Worm (Caenorhabditis elegans) whole organism, L4 larva: Measurements from ENCODE around the gene ZK1248.5.

Experiments used
- D1046.2 ChIP-seq: fragments of 200-800 bp; sonication (Bioruptor generic); IDR thresholded peaks from 2 replicates; pipeline ENCODE4 v1.3.6; 2022; ENCODE audit warnings: missing genetic modification characterization, missing compliant biosample characterization
- F49E8.2 ChIP-seq: sonication (generic microtip); optimal IDR thresholded peaks from 2 replicates; lab custom pipeline; 2016; ENCODE audit warnings: missing compliant biosample characterization, mild to moderate bottlenecking, missing genetic modification characterization, borderline replicate concordance
- Y105C5A.15 ChIP-seq: fragments of 200-800 bp; sonication (Bioruptor generic); IDR thresholded peaks from 2 replicates; pipeline ENCODE4 v1.3.6; 2022; ENCODE audit warnings: missing genetic modification characterization, missing compliant biosample characterization
- Y48G9A.11 ChIP-seq: fragments of 200-800 bp; sonication (Bioruptor generic); IDR thresholded peaks from 2 replicates; pipeline ENCODE4 v1.3.6; 2022; ENCODE audit warnings: missing genetic modification reagents, missing genetic modification characterization, missing compliant biosample characterization
- Y75B8A.6 ChIP-seq: fragments of 200-800 bp; sonication (Bioruptor generic); IDR thresholded peaks from 2 replicates; pipeline ENCODE4 v1.3.6; 2022; ENCODE audit warnings: missing genetic modification reagents, missing genetic modification characterization, missing compliant biosample characterization
- ZK337.2 ChIP-seq: fragments of 200-800 bp; sonication (Bioruptor generic); IDR thresholded peaks from 2 replicates; pipeline ENCODE4 v1.3.6; 2022; ENCODE audit warnings: missing genetic modification reagents, missing genetic modification characterization, missing compliant biosample characterization
- ama-1 ChIP-seq: fragments of 150-350 bp; optimal IDR thresholded peaks from 2 replicates; lab custom pipeline; 2014; ENCODE audit warnings: inconsistent platforms, mixed read lengths
- ceh-20 ChIP-seq: fragments of 200-800 bp; sonication (Bioruptor generic); IDR thresholded peaks from 2 replicates; pipeline ENCODE4 v1.3.6; 2022; ENCODE audit warnings: missing genetic modification reagents, missing genetic modification characterization, missing compliant biosample characterization
- ceh-62 ChIP-seq: sonication (generic microtip); optimal IDR thresholded peaks from 2 replicates; lab custom pipeline; 2017; ENCODE audit warnings: missing biosample characterization, missing genetic modification characterization
- cey-2 ChIP-seq: sonication (generic microtip); optimal IDR thresholded peaks from 3 replicates; lab custom pipeline; 2017; ENCODE audit warnings: missing genetic modification characterization, mild to moderate bottlenecking, missing compliant biosample characterization, antibody characterized with exemption, borderline replicate concordance; ENCODE audit not compliant: insufficient read depth
- ctbp-1 ChIP-seq: fragments of 200-800 bp; sonication (Bioruptor generic); IDR thresholded peaks from 2 replicates; pipeline ENCODE4 v1.3.6; 2022; ENCODE audit warnings: missing genetic modification reagents, missing genetic modification characterization, missing compliant biosample characterization
- daf-19 ChIP-seq: fragments of 200-800 bp; sonication (Bioruptor generic); conservative IDR thresholded peaks from 2 replicates; pipeline ENCODE4 v1.3.6; 2022; ENCODE audit warnings: missing genetic modification characterization, missing compliant biosample characterization
- dmd-9 ChIP-seq: fragments of 200-800 bp; sonication (Bioruptor generic); IDR thresholded peaks from 2 replicates; pipeline ENCODE4 v1.3.6; 2022; ENCODE audit warnings: missing genetic modification reagents, missing genetic modification characterization, missing compliant biosample characterization
- egl-43 ChIP-seq: fragments of 200-800 bp; sonication (Bioruptor generic); IDR thresholded peaks from 2 replicates; pipeline ENCODE4 v1.3.6; 2022; ENCODE audit warnings: missing genetic modification reagents, missing genetic modification characterization, missing compliant biosample characterization
- hmg-1.1 ChIP-seq: fragments of 200-800 bp; sonication (Bioruptor generic); IDR thresholded peaks from 2 replicates; pipeline ENCODE4 v1.3.6; 2022; ENCODE audit warnings: missing genetic modification reagents, missing genetic modification characterization, missing compliant biosample characterization
- lim-7 ChIP-seq: fragments of 200-800 bp; sonication (Bioruptor generic); IDR thresholded peaks from 2 replicates; pipeline ENCODE4 v1.3.6; 2022; ENCODE audit warnings: missing genetic modification characterization, missing compliant biosample characterization
- lin-1 ChIP-seq: fragments of 200-800 bp; sonication (Bioruptor generic); IDR thresholded peaks from 2 replicates; pipeline ENCODE4 v1.3.6; 2022; ENCODE audit warnings: missing genetic modification reagents, missing genetic modification characterization, missing compliant biosample characterization
- lin-13 ChIP-seq: fragments of 150-350 bp; optimal IDR thresholded peaks from 2 replicates; lab custom pipeline; 2014; ENCODE audit warnings: missing biosample characterization, missing genetic modification reagents, missing genetic modification characterization
- lin-39 ChIP-seq: fragments of 150-350 bp; optimal IDR thresholded peaks from 2 replicates; lab custom pipeline; 2014; ENCODE audit warnings: missing biosample characterization, missing genetic modification reagents, missing genetic modification characterization
- lir-3 ChIP-seq: sonication (generic microtip); optimal IDR thresholded peaks from 2 replicates; lab custom pipeline; 2016; ENCODE audit warnings: mild to moderate bottlenecking, missing genetic modification characterization, missing compliant biosample characterization
- lsy-2 ChIP-seq, 2 experiments: fragments of 150-350 bp in 1 of 2; sonication (generic microtip) in 1 of 2; optimal IDR thresholded peaks; 2 replicates each; lab custom pipeline; 2014 to 2017; ENCODE audit warnings: missing biosample characterization in 2 of 2, missing genetic modification characterization in 2 of 2
- madf-5 ChIP-seq, 2 experiments: fragments of 200-800 bp; sonication (Bioruptor generic); IDR thresholded peaks; 2 replicates each; pipeline ENCODE4 v1.3.6; 2022; ENCODE audit warnings: missing compliant biosample characterization in 2 of 2, missing genetic modification characterization in 2 of 2
- madf-9 ChIP-seq: fragments of 200-800 bp; sonication (Bioruptor generic); conservative IDR thresholded peaks from 2 replicates; pipeline ENCODE4 v1.3.6; 2022; ENCODE audit warnings: missing genetic modification reagents, missing genetic modification characterization, missing compliant biosample characterization
- mdl-1 ChIP-seq, 2 experiments: fragments of 150-350 bp in 1 of 2; sonication (generic microtip) in 1 of 2; optimal IDR thresholded peaks; 2 replicates each; lab custom pipeline; 2014 to 2017; ENCODE audit warnings: missing biosample characterization in 2 of 2, missing genetic modification characterization in 2 of 2
- mdt-29 ChIP-seq: fragments of 200-800 bp; sonication (Bioruptor generic); IDR thresholded peaks from 2 replicates; pipeline ENCODE4 v1.3.6; 2022; ENCODE audit warnings: missing genetic modification reagents, missing genetic modification characterization, missing compliant biosample characterization
- mes-2 ChIP-seq: sonication (generic microtip); optimal IDR thresholded peaks from 2 replicates; lab custom pipeline; 2016; ENCODE audit warnings: missing genotype, mild to moderate bottlenecking, missing genetic modification characterization, missing compliant biosample characterization; ENCODE audit not compliant: poor library complexity, severe bottlenecking
- mxl-2 ChIP-seq: fragments of 200-800 bp; sonication (Bioruptor generic); conservative IDR thresholded peaks from 2 replicates; pipeline ENCODE4 v1.3.6; 2022; ENCODE audit warnings: missing genetic modification reagents, missing genetic modification characterization, missing compliant biosample characterization
- nhr-102 ChIP-seq: sonication (generic microtip); optimal IDR thresholded peaks from 2 replicates; lab custom pipeline; 2016; ENCODE audit warnings: mild to moderate bottlenecking, missing genetic modification characterization, moderate library complexity, missing compliant biosample characterization
- nhr-111 ChIP-seq: fragments of 200-800 bp; sonication (Bioruptor generic); optimal IDR thresholded peaks from 2 replicates; lab custom pipeline; 2018; ENCODE audit warnings: mild to moderate bottlenecking, missing genetic modification characterization, missing compliant biosample characterization
- nhr-25 ChIP-seq: sonication (generic microtip); optimal IDR thresholded peaks from 2 replicates; lab custom pipeline; 2017; ENCODE audit warnings: missing genetic modification characterization, mild to moderate bottlenecking, missing compliant biosample characterization, antibody characterized with exemption, moderate library complexity, borderline replicate concordance; ENCODE audit not compliant: insufficient read depth
- nhr-28 ChIP-seq: fragments of 150-350 bp; optimal IDR thresholded peaks from 2 replicates; lab custom pipeline; 2014; ENCODE audit warnings: missing biosample characterization, missing genetic modification characterization
- nhr-6 ChIP-seq: fragments of 150-350 bp; optimal IDR thresholded peaks from 2 replicates; lab custom pipeline; 2014; ENCODE audit warnings: missing biosample characterization, missing genetic modification characterization
- nhr-77 ChIP-seq: fragments of 150-350 bp; optimal IDR thresholded peaks from 2 replicates; lab custom pipeline; 2014; ENCODE audit warnings: missing biosample characterization, missing genetic modification characterization
- pha-4 ChIP-seq, 2 experiments: fragments of 150-350 bp in 1 of 2; fragments of 200-800 bp in 1 of 2; sonication (Bioruptor generic) in 1 of 2; IDR thresholded peaks in 1 of 2; optimal IDR thresholded peaks in 1 of 2; 2 replicates each; pipeline versions ENCODE4 v1.3.6 to Lab custom; 2014 to 2022; ENCODE audit warnings: missing genetic modification characterization in 2 of 2, missing genetic modification reagents in 2 of 2, missing biosample characterization in 1 of 2, missing compliant biosample characterization in 1 of 2
- php-3 ChIP-seq: fragments of 200-800 bp; sonication (Bioruptor generic); IDR thresholded peaks from 2 replicates; pipeline ENCODE4 v1.3.6; 2022; ENCODE audit warnings: missing genetic modification reagents, missing genetic modification characterization, missing compliant biosample characterization
- pqm-1 ChIP-seq: sonication (generic microtip); optimal IDR thresholded peaks from 2 replicates; lab custom pipeline; 2017; ENCODE audit warnings: missing biosample characterization, missing genetic modification characterization
- rbr-2 ChIP-seq: sonication (generic microtip); optimal IDR thresholded peaks from 2 replicates; lab custom pipeline; 2016; ENCODE audit warnings: missing genotype, missing genetic modification characterization, missing compliant biosample characterization
- set-16 ChIP-seq: fragments of 200-800 bp; sonication (Bioruptor generic); IDR thresholded peaks from 2 replicates; pipeline ENCODE4 v1.3.6; 2022; ENCODE audit warnings: missing genetic modification reagents, missing genetic modification characterization, missing compliant biosample characterization
- skn-1 ChIP-seq: fragments of 150-350 bp; optimal IDR thresholded peaks from 2 replicates; lab custom pipeline; 2014; ENCODE audit warnings: missing biosample characterization, missing genetic modification characterization
- tag-97 ChIP-seq: fragments of 200-800 bp; sonication (Bioruptor generic); IDR thresholded peaks from 2 replicates; pipeline ENCODE4 v1.3.6; 2022; ENCODE audit warnings: missing genetic modification characterization, missing compliant biosample characterization
- tra-1 ChIP-seq: fragments of 200-800 bp; sonication (Bioruptor generic); IDR thresholded peaks from 2 replicates; pipeline ENCODE4 v1.3.6; 2022; ENCODE audit warnings: missing genetic modification reagents, missing genetic modification characterization, missing compliant biosample characterization
- unc-62 ChIP-seq, 3 experiments: fragments of 150-350 bp in 1 of 3; sonication (generic microtip); optimal IDR thresholded peaks in 2 of 3; peaks in 1 of 3; 1 replicate in 1 of 3; 2 replicates in 2 of 3; lab custom pipeline; 2014 to 2017; ENCODE audit warnings: missing biosample characterization in 3 of 3, missing genetic modification characterization in 3 of 3, missing genetic modification reagents in 3 of 3, missing genotype in 1 of 3
- vab-7 ChIP-seq: fragments of 200-800 bp; sonication (Bioruptor generic); IDR thresholded peaks from 2 replicates; pipeline ENCODE4 v1.3.6; 2022; ENCODE audit warnings: missing genetic modification reagents, missing genetic modification characterization, missing compliant biosample characterization
- zfp-2 ChIP-seq: sonication (generic microtip); optimal IDR thresholded peaks from 2 replicates; lab custom pipeline; 2016; ENCODE audit warnings: mild to moderate bottlenecking, missing genetic modification characterization, missing compliant biosample characterization
- zfp-3 ChIP-seq: fragments of 200-800 bp; sonication (Bioruptor generic); conservative IDR thresholded peaks from 2 replicates; pipeline ENCODE4 v1.3.6; 2022; ENCODE audit warnings: missing genetic modification reagents, missing genetic modification characterization, missing compliant biosample characterization
- zip-2 ChIP-seq: fragments of 150-350 bp; optimal IDR thresholded peaks from 2 replicates; lab custom pipeline; 2014; ENCODE audit warnings: missing biosample characterization, missing genetic modification characterization

The ZK1248.5 gene

DNA sequence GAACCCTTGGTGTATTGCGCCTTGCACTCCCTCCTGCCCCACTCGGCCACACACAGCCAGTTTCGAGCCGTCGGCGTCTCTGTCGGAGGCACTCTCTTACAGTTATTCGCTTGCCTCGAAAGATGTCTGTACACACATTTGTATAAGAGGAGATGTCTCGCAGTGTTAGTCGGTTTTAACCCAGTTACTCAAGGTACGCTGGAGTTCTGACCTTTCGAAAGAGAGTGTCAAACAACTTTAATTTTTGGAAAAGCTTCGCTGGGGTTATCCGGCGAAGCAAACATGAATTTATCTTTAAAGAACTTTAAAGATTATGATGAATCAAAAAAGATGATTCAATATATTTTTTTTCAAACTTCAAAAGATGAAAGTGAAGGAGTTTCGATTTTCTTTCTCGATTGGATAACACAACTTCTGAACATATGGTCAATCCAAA is 34.4 kb downstream of the ZK1248.5 start (continued):
- TF ChIP-seq ceh-20 (GFP tag; lab: Robert Waterston, UW) = peak; percentile 99
- peak; percentile 5 to 96; a peak in 3 of 4 replicates for TF ChIP-seq madf-5 (GFP tag; IDR thresholded peaks at IDR 0.05; lab: Robert Waterston, UW)
- TF ChIP-seq lir-3 (tag; lab: Kevin White, UChicago) = peak; percentile 87
- TF ChIP-seq madf-9 (GFP tag; lab: Robert Waterston, UW) = peak; percentile 98
- peak; percentile 98 for TF ChIP-seq lin-13
- peak; percentile 98 for TF ChIP-seq tra-1 (GFP tag; lab: Robert Waterston, UW)
- TF ChIP-seq php-3 (GFP tag; lab: Robert Waterston, UW) = peak; percentile 92
- TF ChIP-seq nhr-111 = peak; percentile 89
- TF ChIP-seq hmg-1.1 (GFP tag; lab: Robert Waterston, UW) = peak; percentile 100
- peak; percentile 94 to 95 for TF ChIP-seq mdl-1 (tag; optimal IDR thresholded peaks at IDR 0.05; lab: Kevin White, UChicago)
- TF ChIP-seq lim-7 (GFP tag; lab: Robert Waterston, UW) = peak; percentile 76
- TF ChIP-seq nhr-102 (tag; lab: Kevin White, UChicago) = peak; percentile 98
- TF ChIP-seq lin-39 (tag; lab: Kevin White, UChicago) = peak; percentile 85
- peak; percentile 96 for TF ChIP-seq nhr-6
- peak; percentile 53 for TF ChIP-seq pqm-1
- TF ChIP-seq cey-2 (tag; lab: Kevin White, UChicago) = peak; percentile 89
- TF ChIP-seq lin-1 (GFP tag; lab: Robert Waterston, UW) = peak; percentile 95
- TF ChIP-seq ZK337.2 (GFP tag; lab: Robert Waterston, UW) = peak; percentile 78
- TF ChIP-seq tag-97 (GFP tag; lab: Robert Waterston, UW) = no peak
- TF ChIP-seq D1046.2 (GFP tag; lab: Robert Waterston, UW) = peak; percentile 92
- peak; percentile 94 to 97 for TF ChIP-seq lsy-2 (tag; optimal IDR thresholded peaks at IDR 0.05; lab: Kevin White, UChicago)
- peak; percentile 87 for TF ChIP-seq zfp-2 (tag; lab: Kevin White, UChicago)
- peak; percentile 97 for TF ChIP-seq F49E8.2 (tag; lab: Kevin White, UChicago)
- TF ChIP-seq pha-4 (GFP tag; IDR thresholded peaks at IDR 0.05; lab: Robert Waterston, UW) = peak; percentile 99
- TF ChIP-seq pha-4 (tag; optimal IDR thresholded peaks at IDR 0.05; lab: Kevin White, UChicago) = peak; percentile 27
- peak; percentile 99 for TF ChIP-seq egl-43 (GFP tag; lab: Robert Waterston, UW)
- TF ChIP-seq mes-2 (tag; lab: Kevin White, UChicago) = peak; percentile 96
- TF ChIP-seq Y75B8A.6 (GFP tag; lab: Robert Waterston, UW) = peak; percentile 78
- peak; percentile 55 for TF ChIP-seq skn-1 (tag; lab: Kevin White, UChicago)
- peak; percentile 74; the same call in 1 of the 2 replicates for TF ChIP-seq Y105C5A.15
- TF ChIP-seq mdt-29 (GFP tag; lab: Robert Waterston, UW) = peak; percentile 99
- TF ChIP-seq nhr-28 = peak; percentile 96

DNA sequence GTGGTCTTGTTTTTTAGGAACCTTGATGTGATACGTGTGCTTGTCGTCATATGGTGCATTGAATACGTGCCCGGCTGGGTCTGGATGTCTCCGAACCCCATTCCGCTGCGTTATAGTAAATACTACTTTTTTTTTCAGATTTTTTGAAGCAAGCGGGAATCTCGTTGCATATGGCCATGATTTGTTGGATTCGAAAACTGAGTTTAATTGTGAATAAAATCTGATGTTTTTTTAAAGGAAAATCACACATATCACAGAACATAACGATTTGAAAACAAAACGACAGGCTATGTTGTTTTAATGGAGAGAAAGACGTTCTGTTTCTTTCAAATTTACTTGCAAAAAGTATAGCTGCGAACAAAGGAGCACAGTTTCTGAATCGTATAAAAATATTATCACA is 35.1 kb downstream of the ZK1248.5 start, which contains the start of the genes ZK1248.17 and H41C03.3:
Gene ZK1248.17 (minus strand): TSS at position 101 of the 400 bp plus-strand sequence.
Gene H41C03.3 (plus strand): TSS at position 337 of the 400 bp plus-strand sequence.
- TF ChIP-seq rbr-2 (tag; lab: Kevin White, UChicago) (no peak), ceh-62 (tag; lab: Kevin White, UChicago) (no peak), zfp-3 (GFP tag; lab: Robert Waterston, UW) (no peak), nhr-25 (tag; lab: Kevin White, UChicago) (no peak), Y48G9A.11 (GFP tag; lab: Robert Waterston, UW) (no peak), ZK337.2 (GFP tag; lab: Robert Waterston, UW) (no peak), vab-7 (GFP tag; lab: Robert Waterston, UW) (no peak), zip-2 (tag; lab: Kevin White, UChicago) (no peak), daf-19 (GFP tag; lab: Robert Waterston, UW) (no peak), ctbp-1 (no peak), set-16 (GFP tag; lab: Robert Waterston, UW) (no peak), ama-1 (lab: Kevin White, UChicago) (no peak), F49E8.2 (tag; lab: Kevin White, UChicago) (no peak), unc-62 (GFP tag; optimal IDR thresholded peaks at IDR 0.05 in 1 of 2; lab: Kevin White, UChicago) (no peak), unc-62 (tag; optimal IDR thresholded peaks at IDR 0.05; lab: Kevin White, UChicago) (no peak), dmd-9 (no peak), D1046.2 (GFP tag; lab: Robert Waterston, UW) (no peak), nhr-102 (tag; lab: Kevin White, UChicago) (no peak), nhr-77 (tag; lab: Kevin White, UChicago) (no peak), mes-2 (tag; lab: Kevin White, UChicago) (no peak), mxl-2 (GFP tag; lab: Robert Waterston, UW) (no peak)
